Fruit fly (Drosophila melanogaster): Measurements from ENCODE around the gene larp.

The larp gene

dm6 chr3R:28332674-28333421 lies 3.4 kb downstream of the larp start:
- TF ChIP-seq amos (GFP tag; IDR thresholded peaks at IDR 0.05; ENCODE audit: partially characterized antibody) (no peak), CG17568 (GFP tag; optimal IDR thresholded peaks at IDR 0.05) (peak; percentile 3), row (GFP tag; IDR thresholded peaks at IDR 0.05) (peak; percentile 7; the same call in 1 of the 3 replicates), YL-1 (GFP tag; optimal IDR thresholded peaks at IDR 0.05) (no peak), Med (GFP tag) (peak; percentile 71), CG11504 (tag; optimal IDR thresholded peaks at IDR 0.05) (peak; percentile 16), sd (tag; optimal IDR thresholded peaks at IDR 0.05) (peak; percentile 85), mirr (GFP tag; optimal IDR thresholded peaks at IDR 0.05) (peak; percentile 47), sens (GFP tag) (peak; percentile 51), CG13424 (tag; optimal IDR thresholded peaks at IDR 0.05) (no peak), CG2199 (GFP tag; IDR thresholded peaks at IDR 0.05) (peak; percentile 77; the same call in 1 of the 3 replicates), psq (GFP tag; optimal IDR thresholded peaks at IDR 0.05) (peak; percentile 94), Atf6 (GFP tag; IDR thresholded peaks at IDR 0.05) (no peak), tx (GFP tag; optimal IDR thresholded peaks at IDR 0.05) (no peak), HLH4C (GFP tag; IDR thresholded peaks at IDR 0.05; ENCODE audit: partially characterized antibody) (no peak), CG12769 (tag; optimal IDR thresholded peaks at IDR 0.05) (peak; percentile 49), twi (tag; optimal IDR thresholded peaks at IDR 0.05) (peak; percentile 9), Blimp-1 (GFP tag; optimal IDR thresholded peaks at IDR 0.05) (no peak), ci (GFP tag; IDR thresholded peaks at IDR 0.05) (peak; percentile 46; the same call in 1 of the 3 replicates), Pdp1 (GFP tag; optimal IDR thresholded peaks at IDR 0.05) (peak in 1 of 2 experiments; percentile 98), Rfx (GFP tag; IDR thresholded peaks at IDR 0.05) (0 out of 2 replicates have a peak, but pooled peaks have one; percentile 31), chinmo (GFP tag; IDR thresholded peaks at IDR 0.05; ENCODE audit: partially characterized antibody) (peak; percentile 91), ara (GFP tag; IDR thresholded peaks at IDR 0.05) (no peak), CG7987 (GFP tag; optimal IDR thresholded peaks at IDR 0.05) (no peak), CG10366 (GFP tag; IDR thresholded peaks at IDR 0.05) (no peak), grau (tag; optimal IDR thresholded peaks at IDR 0.05) (peak; percentile 89), CG8290 (GFP tag; optimal IDR thresholded peaks at IDR 0.05) (no peak), CG8290 (tag; optimal IDR thresholded peaks at IDR 0.05) (peak in 1 of 2 experiments; percentile 31), lab (GFP tag; optimal IDR thresholded peaks at IDR 0.05) (no peak), Poxn (GFP tag; IDR thresholded peaks at IDR 0.05) (no peak), PHDP (tag; optimal IDR thresholded peaks at IDR 0.05) (peak; percentile 15), sqz (GFP tag; optimal IDR thresholded peaks at IDR 0.05) (no peak), exex (tag; optimal IDR thresholded peaks at IDR 0.05) (peak; percentile 13), CG4360 (GFP tag; IDR thresholded peaks at IDR 0.05) (peak; percentile 79), GATAe (GFP tag; conservative IDR thresholded peaks at IDR 0.05) (no peak), CG2678 (tag; optimal IDR thresholded peaks at IDR 0.05) (peak; percentile 26), Dbx (GFP tag; IDR thresholded peaks at IDR 0.05) (0 out of 3 replicates have a peak, but pooled peaks have one; percentile 35), CG13624 (GFP tag; optimal IDR thresholded peaks at IDR 0.05) (peak; percentile 79), grn (GFP tag; optimal IDR thresholded peaks at IDR 0.05) (peak; percentile 18), Trl (optimal IDR thresholded peaks at IDR 0.05) (peak in 1 of 2 experiments; percentile 8), Trl (GFP tag; optimal IDR thresholded peaks at IDR 0.05) (no peak), crol (GFP tag; IDR thresholded peaks at IDR 0.05) (peak; percentile 44; the same call in 1 of the 2 replicates), gem (tag; optimal IDR thresholded peaks at IDR 0.05) (peak; percentile 28), sug (tag; optimal IDR thresholded peaks at IDR 0.05) (peak; percentile 8), cg (GFP tag; optimal IDR thresholded peaks at IDR 0.05) (peak; percentile 79), wor (GFP tag; IDR thresholded peaks at IDR 0.05) (no peak), pros (GFP tag; optimal IDR thresholded peaks at IDR 0.05) (peak; percentile 6), CG13287 (GFP tag; IDR thresholded peaks at IDR 0.05; ENCODE audit: partially characterized antibody) (no peak; the same call in 1 of the 2 replicates), dm (GFP tag; optimal IDR thresholded peaks at IDR 0.05) (peak; percentile 3)

Data from whole organism, embryonic.